Worm (Caenorhabditis elegans) whole organism, young adult: Measurements from ENCODE around the gene gly-14.
A peak's percentile ranks its signal among the peaks of the same experiment; 100 is the strongest.

Source experiments
- B0019.2 ChIP-seq: fragments of 200-800 bp; sonication (Bioruptor generic); conservative IDR thresholded peaks from 2 replicates; pipeline ENCODE4 v1.3.6; 2022; ENCODE audit warnings: missing genetic modification reagents, missing genetic modification characterization, missing compliant biosample characterization
- B0261.1 ChIP-seq: sonication (generic microtip); optimal IDR thresholded peaks from 2 replicates; lab custom pipeline; 2016; ENCODE audit warnings: mild to moderate bottlenecking, missing genetic modification characterization, moderate library complexity, missing compliant biosample characterization
- B0336.3 ChIP-seq: fragments of 200-800 bp; sonication (Bioruptor generic); IDR thresholded peaks from 2 replicates; pipeline ENCODE4 v1.3.6; 2022; ENCODE audit warnings: missing genetic modification characterization, missing compliant biosample characterization
- F22D6.2 ChIP-seq: sonication (generic microtip); optimal IDR thresholded peaks from 2 replicates; lab custom pipeline; 2016; ENCODE audit warnings: mild to moderate bottlenecking, missing genetic modification characterization, missing compliant biosample characterization
- F33H1.4 ChIP-seq: fragments of 200-800 bp; sonication (Bioruptor generic); IDR thresholded peaks from 2 replicates; pipeline ENCODE4 v1.3.6; 2022; ENCODE audit warnings: missing genetic modification reagents, missing genetic modification characterization, missing compliant biosample characterization
- F39B2.1 ChIP-seq: fragments of 200-800 bp; sonication (Bioruptor generic); IDR thresholded peaks from 2 replicates; pipeline ENCODE4 v1.3.6; 2022; ENCODE audit warnings: missing genetic modification reagents, missing genetic modification characterization, missing compliant biosample characterization
- F52B5.7 ChIP-seq: sonication (generic microtip); optimal IDR thresholded peaks from 2 replicates; lab custom pipeline; 2016; ENCODE audit warnings: mild to moderate bottlenecking, missing genetic modification characterization, missing compliant biosample characterization
- Y67H2A.10 ChIP-seq: fragments of 200-800 bp; sonication (Bioruptor generic); conservative IDR thresholded peaks from 2 replicates; pipeline ENCODE4 v1.3.6; 2022; ENCODE audit warnings: missing genetic modification reagents, missing genetic modification characterization, missing compliant biosample characterization
- Y79H2A.3 ChIP-seq: fragments of 200-800 bp; sonication (Bioruptor generic); conservative IDR thresholded peaks from 2 replicates; pipeline ENCODE4 v1.3.6; 2022; ENCODE audit warnings: missing genetic modification reagents, missing genetic modification characterization, missing compliant biosample characterization
- ama-1 ChIP-seq, 3 experiments: fragments of 150-350 bp in 1 of 3; sonication (generic microtip) in 2 of 3; optimal IDR thresholded peaks; 2 replicates each; lab custom pipeline; 2014 to 2018; ENCODE audit warnings: missing biosample characterization in 2 of 3, missing genetic modification characterization in 2 of 3, missing genetic modification reagents in 2 of 3
- athp-1 ChIP-seq: sonication (generic microtip); optimal IDR thresholded peaks from 2 replicates; lab custom pipeline; 2017; ENCODE audit warnings: mild to moderate bottlenecking, missing genetic modification characterization, missing compliant biosample characterization
- attf-3 ChIP-seq: fragments of 200-800 bp; sonication (Bioruptor generic); conservative IDR thresholded peaks from 2 replicates; pipeline ENCODE4 v1.3.6; 2022; ENCODE audit warnings: missing genetic modification reagents, missing genetic modification characterization, missing compliant biosample characterization
- cebp-1 ChIP-seq, 2 experiments: fragments of 200-800 bp in 1 of 2; sonication (Bioruptor generic) in 1 of 2; sonication (generic microtip) in 1 of 2; IDR thresholded peaks in 1 of 2; optimal IDR thresholded peaks in 1 of 2; 2 replicates each; pipeline versions ENCODE4 v1.3.6 to Lab custom; 2017 to 2022; ENCODE audit warnings: missing compliant biosample characterization in 2 of 2, missing genetic modification characterization in 2 of 2, mild to moderate bottlenecking in 1 of 2, missing genetic modification reagents in 1 of 2, moderate library complexity in 1 of 2
- cebp-2 ChIP-seq: fragments of 200-800 bp; sonication (Bioruptor generic); IDR thresholded peaks from 2 replicates; pipeline ENCODE4 v1.3.6; 2022; ENCODE audit warnings: missing genetic modification characterization, missing compliant biosample characterization
- ceh-100 ChIP-seq: fragments of 200-800 bp; sonication (Bioruptor generic); IDR thresholded peaks from 2 replicates; pipeline ENCODE4 v1.3.6; 2022; ENCODE audit warnings: missing genetic modification reagents, missing genetic modification characterization, missing compliant biosample characterization
- ceh-27 ChIP-seq: fragments of 200-800 bp; sonication (Bioruptor generic); optimal IDR thresholded peaks from 2 replicates; lab custom pipeline; 2018; ENCODE audit warnings: mild to moderate bottlenecking, missing genetic modification characterization, moderate library complexity, missing compliant biosample characterization
- ceh-58 ChIP-seq: fragments of 200-800 bp; sonication (Bioruptor generic); IDR thresholded peaks from 2 replicates; pipeline ENCODE4 v1.3.6; 2022; ENCODE audit warnings: missing genetic modification characterization, missing compliant biosample characterization
- ceh-79 ChIP-seq: sonication (generic microtip); optimal IDR thresholded peaks from 2 replicates; lab custom pipeline; 2017; ENCODE audit warnings: mild to moderate bottlenecking, missing genetic modification characterization, missing compliant biosample characterization
- ceh-91 ChIP-seq: fragments of 200-800 bp; sonication (Bioruptor generic); IDR thresholded peaks from 2 replicates; pipeline ENCODE4 v1.3.6; 2022; ENCODE audit warnings: missing genetic modification reagents, missing genetic modification characterization, missing compliant biosample characterization
- chd-7 ChIP-seq: sonication (generic microtip); optimal IDR thresholded peaks from 2 replicates; lab custom pipeline; 2016; ENCODE audit warnings: mild to moderate bottlenecking, missing genetic modification characterization, moderate library complexity, missing compliant biosample characterization
- die-1 ChIP-seq: sonication (generic microtip); optimal IDR thresholded peaks from 2 replicates; lab custom pipeline; 2016; ENCODE audit warnings: missing genotype, mild to moderate bottlenecking, missing genetic modification characterization, missing compliant biosample characterization
- ets-4 ChIP-seq: fragments of 200-800 bp; sonication (Bioruptor generic); optimal IDR thresholded peaks from 2 replicates; lab custom pipeline; 2018; ENCODE audit warnings: mild to moderate bottlenecking, missing genetic modification characterization, missing compliant biosample characterization
- gei-17 ChIP-seq: fragments of 200-800 bp; sonication (Bioruptor generic); optimal IDR thresholded peaks from 2 replicates; lab custom pipeline; 2018; ENCODE audit warnings: mild to moderate bottlenecking, missing genetic modification characterization, missing compliant biosample characterization
- hlh-12 ChIP-seq: sonication (generic microtip); optimal IDR thresholded peaks from 2 replicates; lab custom pipeline; 2016; ENCODE audit warnings: missing genetic modification characterization, missing compliant biosample characterization
- hmg-20 ChIP-seq: fragments of 200-800 bp; sonication (Bioruptor generic); IDR thresholded peaks from 2 replicates; pipeline ENCODE4 v1.3.6; 2022; ENCODE audit warnings: missing genetic modification reagents, missing genetic modification characterization, missing compliant biosample characterization
- hrde-1 ChIP-seq: sonication (generic microtip); optimal IDR thresholded peaks from 2 replicates; lab custom pipeline; 2016; ENCODE audit warnings: missing genetic modification characterization, mild to moderate bottlenecking, missing compliant biosample characterization, moderate library complexity, missing genotype, missing genetic modification reagents, borderline replicate concordance
- hsf-1 ChIP-seq: fragments of 200-800 bp; sonication (Bioruptor generic); IDR thresholded peaks from 2 replicates; pipeline ENCODE4 v1.3.6; 2022; ENCODE audit warnings: missing genetic modification reagents, missing genetic modification characterization, missing compliant biosample characterization
- lin-54 ChIP-seq: fragments of 200-800 bp; sonication (Bioruptor generic); optimal IDR thresholded peaks from 2 replicates; lab custom pipeline; 2018; ENCODE audit warnings: mild to moderate bottlenecking, missing genetic modification characterization, missing compliant biosample characterization
- lsl-1 ChIP-seq: fragments of 200-800 bp; sonication (Bioruptor generic); optimal IDR thresholded peaks from 2 replicates; lab custom pipeline; 2018; ENCODE audit warnings: mild to moderate bottlenecking, missing genetic modification characterization, moderate library complexity, missing compliant biosample characterization
- madf-3 ChIP-seq: fragments of 200-800 bp; sonication (Bioruptor generic); IDR thresholded peaks from 2 replicates; pipeline ENCODE4 v1.3.6; 2022; ENCODE audit warnings: missing genetic modification reagents, missing genetic modification characterization, missing compliant biosample characterization
- madf-6 ChIP-seq: fragments of 200-800 bp; sonication (Bioruptor generic); IDR thresholded peaks from 2 replicates; pipeline ENCODE4 v1.3.6; 2022; ENCODE audit warnings: missing genetic modification reagents, missing genetic modification characterization, missing compliant biosample characterization
- madf-8 ChIP-seq: fragments of 200-800 bp; sonication (Bioruptor generic); conservative IDR thresholded peaks from 2 replicates; pipeline ENCODE4 v1.3.6; 2022; ENCODE audit warnings: missing genetic modification reagents, missing genetic modification characterization, missing compliant biosample characterization
- mcd-1 ChIP-seq: fragments of 200-800 bp; sonication (Bioruptor generic); IDR thresholded peaks from 2 replicates; pipeline ENCODE4 v1.3.6; 2022; ENCODE audit warnings: missing genetic modification reagents, missing genetic modification characterization, missing compliant biosample characterization
- mel-28 ChIP-seq: sonication (generic microtip); optimal IDR thresholded peaks from 2 replicates; lab custom pipeline; 2016; ENCODE audit warnings: borderline replicate concordance, mild to moderate bottlenecking, missing genetic modification characterization, missing compliant biosample characterization
- nfyb-1 ChIP-seq: fragments of 200-800 bp; sonication (Bioruptor generic); IDR thresholded peaks from 2 replicates; pipeline ENCODE4 v1.3.6; 2022; ENCODE audit warnings: missing genetic modification reagents, missing genetic modification characterization, missing compliant biosample characterization
- nhr-120 ChIP-seq: fragments of 200-800 bp; sonication (Bioruptor generic); IDR thresholded peaks from 2 replicates; pipeline ENCODE4 v1.3.6; 2022; ENCODE audit warnings: missing genetic modification characterization, missing compliant biosample characterization
- pbrm-1 ChIP-seq: fragments of 200-800 bp; sonication (Bioruptor generic); IDR thresholded peaks from 2 replicates; pipeline ENCODE4 v1.3.6; 2022; ENCODE audit warnings: missing genetic modification reagents, missing genetic modification characterization, missing compliant biosample characterization
- pha-4 ChIP-seq: fragments of 150-350 bp; sonication (generic microtip); optimal IDR thresholded peaks from 2 replicates; lab custom pipeline; 2014; ENCODE audit warnings: missing biosample characterization, missing genetic modification reagents, missing genetic modification characterization
- rcor-1 ChIP-seq: fragments of 200-800 bp; sonication (Bioruptor generic); IDR thresholded peaks from 2 replicates; pipeline ENCODE4 v1.3.6; 2022; ENCODE audit warnings: missing genetic modification reagents, missing genetic modification characterization, missing compliant biosample characterization
- rpc-1 ChIP-seq, 2 experiments: fragments of 150-350 bp in 1 of 2; sonication (generic microtip) in 1 of 2; optimal IDR thresholded peaks; 2 replicates each; lab custom pipeline; 2014 to 2018; ENCODE audit warnings: missing biosample characterization in 1 of 2, missing genetic modification characterization in 1 of 2, missing genetic modification reagents in 1 of 2, missing genotype in 1 of 2
- snpc-1.1 ChIP-seq: sonication (generic microtip); optimal IDR thresholded peaks from 2 replicates; lab custom pipeline; 2017; ENCODE audit warnings: missing genetic modification characterization, mild to moderate bottlenecking, missing compliant biosample characterization, antibody characterized with exemption, moderate library complexity, missing genotype, missing genetic modification reagents; ENCODE audit not compliant: insufficient read depth
- sptf-2 ChIP-seq: fragments of 200-800 bp; sonication (Bioruptor generic); optimal IDR thresholded peaks from 2 replicates; lab custom pipeline; 2018; ENCODE audit warnings: mild to moderate bottlenecking, missing genetic modification characterization, missing compliant biosample characterization
- unc-62 ChIP-seq: fragments of 150-350 bp; optimal IDR thresholded peaks from 2 replicates; lab custom pipeline; 2014; ENCODE audit warnings: missing biosample characterization, missing genetic modification reagents, missing genetic modification characterization
- zfh-2 ChIP-seq: fragments of 200-800 bp; sonication (Bioruptor generic); conservative IDR thresholded peaks from 2 replicates; pipeline ENCODE4 v1.3.6; 2022; ENCODE audit warnings: missing genetic modification reagents, missing genetic modification characterization, missing compliant biosample characterization
- ztf-3 ChIP-seq: fragments of 200-800 bp; sonication (Bioruptor generic); optimal IDR thresholded peaks from 2 replicates; lab custom pipeline; 2018; ENCODE audit warnings: mild to moderate bottlenecking, missing genetic modification characterization, missing compliant biosample characterization

gly-14 gene

DNA sequence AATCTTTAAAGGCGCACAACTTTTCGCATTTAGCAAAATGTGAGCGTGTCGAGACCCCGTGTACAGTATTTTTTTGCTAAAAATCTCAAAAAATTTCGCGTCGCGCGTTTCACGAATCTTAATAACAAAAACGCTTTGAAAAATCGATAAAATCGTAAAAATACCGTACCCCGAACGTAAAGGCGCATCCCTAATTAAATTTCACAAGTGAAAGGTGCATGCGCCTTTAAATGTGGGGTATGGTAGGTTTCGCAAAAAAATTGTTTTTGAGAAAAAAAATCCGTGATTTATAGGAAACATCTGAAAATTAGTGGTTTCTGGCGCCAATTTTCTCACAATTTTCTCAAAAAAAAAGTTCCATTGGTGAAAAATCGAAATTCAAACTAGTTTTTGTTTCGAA is 41.1 kb upstream of the gly-14 start (continued):
- 0 out of 2 replicates have a peak, but pooled peaks have one; percentile 27 for TF ChIP-seq pbrm-1 (GFP tag; lab: Robert Waterston, UW)
- TF ChIP-seq lin-54 (GFP tag; lab: Kevin White, UChicago) = peak; percentile 31
- no peak for TF ChIP-seq F39B2.1 (GFP tag; lab: Robert Waterston, UW)
- TF ChIP-seq lsl-1 (GFP tag; lab: Kevin White, UChicago) = peak; percentile 96
- TF ChIP-seq F33H1.4 (GFP tag; lab: Robert Waterston, UW) = peak; percentile 48
- TF ChIP-seq ceh-58 (GFP tag; lab: Robert Waterston, UW) = no peak
- TF ChIP-seq B0261.1 = no peak
- TF ChIP-seq ceh-91 (GFP tag; lab: Robert Waterston, UW) = peak; percentile 46; the same call in 1 of the 2 replicates
- TF ChIP-seq B0336.3 (GFP tag; lab: Robert Waterston, UW) = no peak
- peak; percentile 82 for TF ChIP-seq madf-6 (GFP tag; lab: Robert Waterston, UW)

ce11 chrIII:3532035-3532434 is 39.0 kb upstream of the gly-14 start:
- no peak for TF ChIP-seq hmg-20 (GFP tag; lab: Robert Waterston, UW)
- TF ChIP-seq mcd-1 (GFP tag; lab: Robert Waterston, UW) = 0 out of 2 replicates have a peak, but pooled peaks have one; percentile 24
- no peak for TF ChIP-seq ets-4 (GFP tag; lab: Kevin White, UChicago)
- no peak for TF ChIP-seq hrde-1 (tag; lab: Kevin White, UChicago)
- TF ChIP-seq ceh-79 = no peak
- TF ChIP-seq lsl-1 (GFP tag; lab: Kevin White, UChicago) = no peak
- no peak for TF ChIP-seq pbrm-1 (GFP tag; lab: Robert Waterston, UW)
- 0 out of 2 replicates have a peak, but pooled peaks have one; percentile 19 for TF ChIP-seq nfyb-1
- no peak for TF ChIP-seq cebp-2 (GFP tag; lab: Robert Waterston, UW)
- TF ChIP-seq F52B5.7 = no peak
- no peak for TF ChIP-seq ama-1 (optimal IDR thresholded peaks at IDR 0.05; lab: Kevin White, UChicago)
- no peak for TF ChIP-seq ama-1 (GFP tag; optimal IDR thresholded peaks at IDR 0.05; lab: Kevin White, UChicago)
- no peak for TF ChIP-seq rcor-1 (GFP tag; lab: Robert Waterston, UW)
- TF ChIP-seq die-1 (tag; lab: Kevin White, UChicago) = no peak
- TF ChIP-seq zfh-2 (GFP tag; lab: Robert Waterston, UW) = peak; percentile 46; the same call in 1 of the 2 replicates
- TF ChIP-seq gei-17 = no peak
- no peak for TF ChIP-seq sptf-2 (GFP tag; lab: Kevin White, UChicago)
- TF ChIP-seq rpc-1 (optimal IDR thresholded peaks at IDR 0.05; lab: Kevin White, UChicago) = no peak
- no peak for TF ChIP-seq rpc-1 (tag; optimal IDR thresholded peaks at IDR 0.05; lab: Kevin White, UChicago)
- no peak for TF ChIP-seq B0019.2 (GFP tag; lab: Robert Waterston, UW)
- TF ChIP-seq chd-7 (tag; lab: Kevin White, UChicago) = no peak
- no peak for TF ChIP-seq cebp-1 (GFP tag; IDR thresholded peaks at IDR 0.05; lab: Robert Waterston, UW)
- TF ChIP-seq cebp-1 (tag; optimal IDR thresholded peaks at IDR 0.05; lab: Kevin White, UChicago) = peak; percentile 40
- no peak for TF ChIP-seq F33H1.4 (GFP tag; lab: Robert Waterston, UW)
- no peak for TF ChIP-seq ztf-3 (GFP tag; lab: Kevin White, UChicago)
- TF ChIP-seq madf-3 (GFP tag; lab: Robert Waterston, UW) = no peak
- no peak for TF ChIP-seq attf-3 (GFP tag; lab: Robert Waterston, UW)
- TF ChIP-seq madf-6 (GFP tag; lab: Robert Waterston, UW) = no peak
- no peak for TF ChIP-seq madf-8 (GFP tag; lab: Robert Waterston, UW)
- peak; percentile 55 for TF ChIP-seq unc-62 (GFP tag; lab: Kevin White, UChicago)
- no peak for TF ChIP-seq athp-1 (tag; lab: Kevin White, UChicago)
- TF ChIP-seq hlh-12 (tag; lab: Kevin White, UChicago) = no peak
- no peak for TF ChIP-seq pha-4 (tag; lab: Kevin White, UChicago)
- peak; percentile 48 for TF ChIP-seq ceh-27 (GFP tag; lab: Kevin White, UChicago)
- no peak for TF ChIP-seq snpc-1.1 (tag; lab: Kevin White, UChicago)
- no peak for TF ChIP-seq Y79H2A.3
- no peak for TF ChIP-seq nhr-120 (GFP tag; lab: Robert Waterston, UW)
- no peak for TF ChIP-seq F22D6.2
- no peak for TF ChIP-seq hsf-1 (GFP tag; lab: Robert Waterston, UW)
- no peak for TF ChIP-seq ceh-100 (GFP tag; lab: Robert Waterston, UW)
- no peak for TF ChIP-seq Y67H2A.10 (GFP tag; lab: Robert Waterston, UW)
- no peak for TF ChIP-seq mel-28 (tag; lab: Kevin White, UChicago)
